Worm (Caenorhabditis elegans) whole organism, L4 larva: ENCODE measurements around the gene ost-1.
A peak's percentile ranks its signal among the peaks of the same experiment; 100 is the strongest.

Experiments
- F26F4.8 ChIP-seq: fragments of 200-800 bp; sonication (Bioruptor generic); conservative IDR thresholded peaks from 2 replicates; pipeline ENCODE4 v1.3.6; 2022; ENCODE audit warnings: missing genetic modification characterization, missing compliant biosample characterization
- R02D3.7 ChIP-seq: fragments of 150-350 bp; sonication (generic microtip); optimal IDR thresholded peaks from 3 replicates; lab custom pipeline; 2014; ENCODE audit warnings: missing biosample characterization, missing genetic modification characterization
- T26A8.4 ChIP-seq: fragments of 200-800 bp; sonication (Bioruptor generic); IDR thresholded peaks from 2 replicates; pipeline ENCODE4 v1.3.6; 2022; ENCODE audit warnings: missing genetic modification characterization, missing compliant biosample characterization
- Y48G9A.11 ChIP-seq: fragments of 200-800 bp; sonication (Bioruptor generic); IDR thresholded peaks from 2 replicates; pipeline ENCODE4 v1.3.6; 2022; ENCODE audit warnings: missing genetic modification reagents, missing genetic modification characterization, missing compliant biosample characterization
- Y75B8A.6 ChIP-seq: fragments of 200-800 bp; sonication (Bioruptor generic); IDR thresholded peaks from 2 replicates; pipeline ENCODE4 v1.3.6; 2022; ENCODE audit warnings: missing genetic modification reagents, missing genetic modification characterization, missing compliant biosample characterization
- ZK337.2 ChIP-seq: fragments of 200-800 bp; sonication (Bioruptor generic); IDR thresholded peaks from 2 replicates; pipeline ENCODE4 v1.3.6; 2022; ENCODE audit warnings: missing genetic modification reagents, missing genetic modification characterization, missing compliant biosample characterization
- ZK546.5 ChIP-seq, 2 experiments: sonication (generic microtip); optimal IDR thresholded peaks; 2 replicates each; lab custom pipeline; 2017; ENCODE audit warnings: missing biosample characterization in 2 of 2, missing genetic modification characterization in 2 of 2
- aly-2 ChIP-seq: sonication (generic microtip); optimal IDR thresholded peaks from 2 replicates; lab custom pipeline; 2018; ENCODE audit warnings: missing biosample characterization, missing genetic modification characterization
- ama-1 ChIP-seq: fragments of 150-350 bp; optimal IDR thresholded peaks from 2 replicates; lab custom pipeline; 2014; ENCODE audit warnings: inconsistent platforms, mixed read lengths
- arid-1 ChIP-seq: fragments of 200-800 bp; sonication (Bioruptor generic); conservative IDR thresholded peaks from 2 replicates; pipeline ENCODE4 v1.3.6; 2022; ENCODE audit warnings: missing genetic modification reagents, missing genetic modification characterization, missing compliant biosample characterization
- ceh-20 ChIP-seq: fragments of 200-800 bp; sonication (Bioruptor generic); IDR thresholded peaks from 2 replicates; pipeline ENCODE4 v1.3.6; 2022; ENCODE audit warnings: missing genetic modification reagents, missing genetic modification characterization, missing compliant biosample characterization
- ceh-28 ChIP-seq: fragments of 150-350 bp; optimal IDR thresholded peaks from 2 replicates; lab custom pipeline; 2014; ENCODE audit warnings: missing biosample characterization, missing genetic modification reagents, missing genetic modification characterization
- cey-2 ChIP-seq: sonication (generic microtip); optimal IDR thresholded peaks from 3 replicates; lab custom pipeline; 2017; ENCODE audit warnings: missing genetic modification characterization, mild to moderate bottlenecking, missing compliant biosample characterization, antibody characterized with exemption, borderline replicate concordance; ENCODE audit not compliant: insufficient read depth
- dmd-6 ChIP-seq: fragments of 200-800 bp; sonication (Bioruptor generic); IDR thresholded peaks from 2 replicates; pipeline ENCODE4 v1.3.6; 2022; ENCODE audit warnings: missing genetic modification reagents, missing genetic modification characterization, missing compliant biosample characterization
- duxl-1 ChIP-seq: sonication (generic microtip); optimal IDR thresholded peaks from 2 replicates; lab custom pipeline; 2016; ENCODE audit warnings: mild to moderate bottlenecking, missing genetic modification characterization, moderate library complexity, missing compliant biosample characterization; ENCODE audit not compliant: poor library complexity
- dve-1 ChIP-seq: sonication (generic microtip); optimal IDR thresholded peaks from 2 replicates; lab custom pipeline; 2017; ENCODE audit warnings: antibody characterized with exemption, mild to moderate bottlenecking, missing genetic modification characterization, missing compliant biosample characterization; ENCODE audit not compliant: insufficient read depth
- gei-8 ChIP-seq: fragments of 200-800 bp; sonication (Bioruptor generic); optimal IDR thresholded peaks from 2 replicates; lab custom pipeline; 2018; ENCODE audit warnings: mild to moderate bottlenecking, missing genetic modification characterization, missing compliant biosample characterization
- hif-1 ChIP-seq, 2 experiments: sonication (generic microtip); optimal IDR thresholded peaks; 2 replicates each; lab custom pipeline; 2016 to 2017; ENCODE audit warnings: missing compliant biosample characterization in 2 of 2, missing genetic modification characterization in 2 of 2, missing genetic modification reagents in 2 of 2, missing genotype in 2 of 2, mild to moderate bottlenecking in 1 of 2
- jun-1 ChIP-seq: fragments of 150-350 bp; optimal IDR thresholded peaks from 2 replicates; lab custom pipeline; 2014; ENCODE audit warnings: missing biosample characterization, missing genetic modification reagents, missing genetic modification characterization
- lin-29 ChIP-seq: fragments of 200-800 bp; sonication (Bioruptor generic); IDR thresholded peaks from 2 replicates; pipeline ENCODE4 v1.3.6; 2022; ENCODE audit warnings: missing genetic modification reagents, missing genetic modification characterization, missing compliant biosample characterization
- lin-38 ChIP-seq: fragments of 200-800 bp; sonication (Bioruptor generic); IDR thresholded peaks from 2 replicates; pipeline ENCODE4 v1.3.6; 2022; ENCODE audit warnings: missing genetic modification reagents, missing genetic modification characterization, missing compliant biosample characterization
- lin-39 ChIP-seq: fragments of 150-350 bp; optimal IDR thresholded peaks from 2 replicates; lab custom pipeline; 2014; ENCODE audit warnings: missing biosample characterization, missing genetic modification reagents, missing genetic modification characterization
- lir-3 ChIP-seq: sonication (generic microtip); optimal IDR thresholded peaks from 2 replicates; lab custom pipeline; 2016; ENCODE audit warnings: mild to moderate bottlenecking, missing genetic modification characterization, missing compliant biosample characterization
- mdt-29 ChIP-seq: fragments of 200-800 bp; sonication (Bioruptor generic); IDR thresholded peaks from 2 replicates; pipeline ENCODE4 v1.3.6; 2022; ENCODE audit warnings: missing genetic modification reagents, missing genetic modification characterization, missing compliant biosample characterization
- mep-1 ChIP-seq: fragments of 150-350 bp; sonication (generic microtip); optimal IDR thresholded peaks from 3 replicates; lab custom pipeline; 2014; ENCODE audit warnings: missing biosample characterization, missing genetic modification characterization
- mxl-3 ChIP-seq: fragments of 200-800 bp; sonication (Bioruptor generic); optimal IDR thresholded peaks from 2 replicates; lab custom pipeline; 2018; ENCODE audit warnings: mild to moderate bottlenecking, missing genetic modification characterization, missing compliant biosample characterization
- nhr-10 ChIP-seq: fragments of 150-350 bp; optimal IDR thresholded peaks from 2 replicates; lab custom pipeline; 2014; ENCODE audit warnings: missing biosample characterization, missing genetic modification characterization
- nhr-111 ChIP-seq: fragments of 200-800 bp; sonication (Bioruptor generic); optimal IDR thresholded peaks from 2 replicates; lab custom pipeline; 2018; ENCODE audit warnings: mild to moderate bottlenecking, missing genetic modification characterization, missing compliant biosample characterization
- nhr-237 ChIP-seq: sonication (generic microtip); optimal IDR thresholded peaks from 2 replicates; lab custom pipeline; 2017; ENCODE audit warnings: missing biosample characterization, missing genetic modification characterization
- nhr-25 ChIP-seq: sonication (generic microtip); optimal IDR thresholded peaks from 2 replicates; lab custom pipeline; 2017; ENCODE audit warnings: missing genetic modification characterization, mild to moderate bottlenecking, missing compliant biosample characterization, antibody characterized with exemption, moderate library complexity, borderline replicate concordance; ENCODE audit not compliant: insufficient read depth
- nhr-41 ChIP-seq: fragments of 200-800 bp; sonication (Bioruptor generic); IDR thresholded peaks from 2 replicates; pipeline ENCODE4 v1.3.6; 2022; ENCODE audit warnings: missing genetic modification reagents, missing genetic modification characterization, missing compliant biosample characterization
- nhr-42 ChIP-seq: fragments of 200-800 bp; sonication (Bioruptor generic); IDR thresholded peaks from 2 replicates; pipeline ENCODE4 v1.3.6; 2022; ENCODE audit warnings: missing genetic modification characterization, missing compliant biosample characterization
- nhr-48 ChIP-seq: sonication (generic microtip); optimal IDR thresholded peaks from 2 replicates; lab custom pipeline; 2016; ENCODE audit warnings: mild to moderate bottlenecking, missing genetic modification characterization, missing compliant biosample characterization
- nhr-76 ChIP-seq: fragments of 150-350 bp; optimal IDR thresholded peaks from 2 replicates; lab custom pipeline; 2014; ENCODE audit warnings: missing biosample characterization, missing genetic modification characterization
- pha-4 ChIP-seq, 2 experiments: fragments of 150-350 bp in 1 of 2; fragments of 200-800 bp in 1 of 2; sonication (Bioruptor generic) in 1 of 2; IDR thresholded peaks in 1 of 2; optimal IDR thresholded peaks in 1 of 2; 2 replicates each; pipeline versions ENCODE4 v1.3.6 to Lab custom; 2014 to 2022; ENCODE audit warnings: missing genetic modification characterization in 2 of 2, missing genetic modification reagents in 2 of 2, missing biosample characterization in 1 of 2, missing compliant biosample characterization in 1 of 2
- rbr-2 ChIP-seq: sonication (generic microtip); optimal IDR thresholded peaks from 2 replicates; lab custom pipeline; 2016; ENCODE audit warnings: missing genotype, missing genetic modification characterization, missing compliant biosample characterization
- spr-3 ChIP-seq: fragments of 200-800 bp; sonication (Bioruptor generic); optimal IDR thresholded peaks from 2 replicates; lab custom pipeline; 2018; ENCODE audit warnings: mild to moderate bottlenecking, missing genetic modification characterization, missing compliant biosample characterization
- tra-1 ChIP-seq: fragments of 200-800 bp; sonication (Bioruptor generic); IDR thresholded peaks from 2 replicates; pipeline ENCODE4 v1.3.6; 2022; ENCODE audit warnings: missing genetic modification reagents, missing genetic modification characterization, missing compliant biosample characterization
- unc-39 ChIP-seq: sonication (generic microtip); optimal IDR thresholded peaks from 2 replicates; lab custom pipeline; 2017; ENCODE audit warnings: missing biosample characterization, missing genetic modification characterization
- unc-62 ChIP-seq, 3 experiments: fragments of 150-350 bp in 1 of 3; sonication (generic microtip); optimal IDR thresholded peaks in 2 of 3; peaks in 1 of 3; 1 replicate in 1 of 3; 2 replicates in 2 of 3; lab custom pipeline; 2014 to 2017; ENCODE audit warnings: missing biosample characterization in 3 of 3, missing genetic modification characterization in 3 of 3, missing genetic modification reagents in 3 of 3, missing genotype in 1 of 3
- zfp-2 ChIP-seq: sonication (generic microtip); optimal IDR thresholded peaks from 2 replicates; lab custom pipeline; 2016; ENCODE audit warnings: mild to moderate bottlenecking, missing genetic modification characterization, missing compliant biosample characterization
- zip-11 ChIP-seq: fragments of 200-800 bp; sonication (Bioruptor generic); IDR thresholded peaks from 2 replicates; pipeline ENCODE4 v1.3.6; 2022; ENCODE audit warnings: missing genetic modification characterization, missing compliant biosample characterization
- ztf-11 ChIP-seq: fragments of 150-350 bp; optimal IDR thresholded peaks from 2 replicates; lab custom pipeline; 2014; ENCODE audit warnings: missing biosample characterization, missing genetic modification characterization

Gene ost-1

ce11 chrIV:1075484-1075883, 31.7 kb upstream of the ost-1 start (continued):
- peak; percentile 12 for TF ChIP-seq dve-1 (tag; lab: Kevin White, UChicago)
- TF ChIP-seq ceh-28 (tag; lab: Kevin White, UChicago) = no peak

ce11 chrIV:1086913-1087312, 20.3 kb upstream of the ost-1 start, which contains the start of gene csn-4:
Gene csn-4 (minus strand): TSS chrIV:1087013.
- no peak for TF ChIP-seq mdt-29 (GFP tag; lab: Robert Waterston, UW)
- TF ChIP-seq F26F4.8 (GFP tag; lab: Robert Waterston, UW) = no peak
- no peak for TF ChIP-seq zip-11 (GFP tag; lab: Robert Waterston, UW)
- no peak for TF ChIP-seq arid-1 (GFP tag; lab: Robert Waterston, UW)
- TF ChIP-seq ama-1 = peak; percentile 10
- TF ChIP-seq nhr-48 = no peak
- TF ChIP-seq Y75B8A.6 (GFP tag; lab: Robert Waterston, UW) = no peak
- TF ChIP-seq ZK337.2 (GFP tag; lab: Robert Waterston, UW) = no peak
- TF ChIP-seq Y48G9A.11 (GFP tag; lab: Robert Waterston, UW) = no peak
- TF ChIP-seq duxl-1 (tag; lab: Kevin White, UChicago) = no peak
- TF ChIP-seq jun-1 (tag; lab: Kevin White, UChicago) = no peak
- TF ChIP-seq tra-1 (GFP tag; lab: Robert Waterston, UW) = no peak
- TF ChIP-seq dmd-6 (GFP tag; lab: Robert Waterston, UW) = no peak
- peak; percentile 4 for TF ChIP-seq spr-3 (GFP tag; lab: Kevin White, UChicago)
- TF ChIP-seq, all 104 proteins: peak for 2

- TF ChIP-seq unc-39 (tag; lab: Kevin White, UChicago) (no peak), nhr-111 (peak; percentile 88), nhr-42 (GFP tag; lab: Robert Waterston, UW) (peak; percentile 96), mxl-3 (GFP tag; lab: Kevin White, UChicago) (peak; percentile 72), ama-1 (peak; percentile 86), lir-3 (tag; lab: Kevin White, UChicago) (peak; percentile 14), ztf-11 (tag; lab: Kevin White, UChicago) (no peak), zip-11 (GFP tag; lab: Robert Waterston, UW) (peak; percentile 56; the same call in 1 of the 2 replicates), nhr-76 (tag; lab: Kevin White, UChicago) (peak; percentile 58), ZK337.2 (GFP tag; lab: Robert Waterston, UW) (peak; percentile 90), hif-1 (tag; optimal IDR thresholded peaks at IDR 0.05; lab: Kevin White, UChicago) (peak; percentile 85 to 93), unc-62 (GFP tag; optimal IDR thresholded peaks at IDR 0.05 in 1 of 2; lab: Kevin White, UChicago) (peak in 1 of 2 experiments; percentile 100), unc-62 (tag; optimal IDR thresholded peaks at IDR 0.05; lab: Kevin White, UChicago) (peak; percentile 17), zfp-2 (tag; lab: Kevin White, UChicago) (peak; percentile 85), nhr-237 (tag; lab: Kevin White, UChicago) (no peak), mep-1 (tag; lab: Kevin White, UChicago) (peak; percentile 99), lin-38 (peak; percentile 97), nhr-41 (GFP tag; lab: Robert Waterston, UW) (peak; percentile 76; the same call in 1 of the 2 replicates), cey-2 (tag; lab: Kevin White, UChicago) (peak; percentile 63), nhr-25 (tag; lab: Kevin White, UChicago) (peak; percentile 81), lin-29 (peak; percentile 96), aly-2 (tag; lab: Kevin White, UChicago) (no peak), gei-8 (GFP tag; lab: Kevin White, UChicago) (peak; percentile 63), nhr-10 (tag; lab: Kevin White, UChicago) (peak; percentile 81), lin-39 (tag; lab: Kevin White, UChicago) (peak; percentile 82), ceh-20 (GFP tag; lab: Robert Waterston, UW) (peak; percentile 99), ZK546.5 (tag; optimal IDR thresholded peaks at IDR 0.05; lab: Kevin White, UChicago) (peak; percentile 15 to 67), T26A8.4 (GFP tag; lab: Robert Waterston, UW) (peak; percentile 99), R02D3.7 (no peak), ceh-28 (tag; lab: Kevin White, UChicago) (no peak), jun-1 (tag; lab: Kevin White, UChicago) (peak; percentile 92), pha-4 (GFP tag; IDR thresholded peaks at IDR 0.05; lab: Robert Waterston, UW) (peak; percentile 97), pha-4 (tag; optimal IDR thresholded peaks at IDR 0.05; lab: Kevin White, UChicago) (peak; percentile 19), dve-1 (tag; lab: Kevin White, UChicago) (peak; percentile 99), rbr-2 (tag; lab: Kevin White, UChicago) (peak; percentile 97)
These were observed 13.2 kb upstream of the ost-1 start, which contains the start of the genes cct-8 and Y55F3AR.2 for ce11 chrIV:1093870-1094564. Gene cct-8 (minus strand): TSS chrIV:1093920. Gene Y55F3AR.2 (plus strand): TSS chrIV:1094541.
